Worm (Caenorhabditis elegans) whole organism, early embryonic: ENCODE measurements around the gene cpr-4.

ENCODE experiments used
- B0310.2 ChIP-seq: sonication (generic microtip); optimal IDR thresholded peaks from 2 replicates; lab custom pipeline; 2016; ENCODE audit warnings: mild to moderate bottlenecking, missing genetic modification characterization, missing compliant biosample characterization
- F13C5.2 ChIP-seq: sonication (generic microtip); optimal IDR thresholded peaks from 2 replicates; lab custom pipeline; 2017; ENCODE audit warnings: mild to moderate bottlenecking, missing genetic modification characterization, inconsistent platforms, missing compliant biosample characterization
- aly-1 ChIP-seq: sonication (generic microtip); optimal IDR thresholded peaks from 2 replicates; lab custom pipeline; 2016; ENCODE audit warnings: missing genetic modification characterization, missing compliant biosample characterization
- ama-1 ChIP-seq: fragments of 150-350 bp; optimal IDR thresholded peaks from 2 replicates; lab custom pipeline; 2014
- ceh-13 ChIP-seq: fragments of 200-800 bp; sonication (Bioruptor generic); optimal IDR thresholded peaks from 2 replicates; lab custom pipeline; 2018; ENCODE audit warnings: mild to moderate bottlenecking, missing genetic modification characterization, missing compliant biosample characterization
- ceh-36 ChIP-seq: sonication (generic microtip); optimal IDR thresholded peaks from 2 replicates; lab custom pipeline; 2016; ENCODE audit warnings: missing genetic modification characterization, inconsistent platforms, missing compliant biosample characterization
- ets-7 ChIP-seq: sonication (generic microtip); optimal IDR thresholded peaks from 2 replicates; lab custom pipeline; 2016; ENCODE audit warnings: missing genotype, missing genetic modification characterization, missing compliant biosample characterization
- flt-1 ChIP-seq: fragments of 200-800 bp; sonication (Bioruptor generic); IDR thresholded peaks from 2 replicates; pipeline ENCODE4 v1.3.6; 2022; ENCODE audit warnings: missing genetic modification characterization, missing compliant biosample characterization
- hmbx-1 ChIP-seq: sonication (generic microtip); optimal IDR thresholded peaks from 2 replicates; lab custom pipeline; 2016; ENCODE audit warnings: mild to moderate bottlenecking, missing genetic modification characterization, missing compliant biosample characterization
- hmg-4 ChIP-seq: fragments of 200-800 bp; sonication (Bioruptor generic); optimal IDR thresholded peaks from 2 replicates; lab custom pipeline; 2018; ENCODE audit warnings: mild to moderate bottlenecking, missing genetic modification characterization, missing compliant biosample characterization
- hnd-1 ChIP-seq: sonication (generic microtip); optimal IDR thresholded peaks from 2 replicates; lab custom pipeline; 2016; ENCODE audit warnings: missing genetic modification characterization, missing compliant biosample characterization
- pes-1 ChIP-seq: fragments of 200-800 bp; sonication (Bioruptor generic); IDR thresholded peaks from 2 replicates; pipeline ENCODE4 v1.3.6; 2022; ENCODE audit warnings: missing genetic modification reagents, missing genetic modification characterization, missing compliant biosample characterization
- scrt-1 ChIP-seq: fragments of 200-800 bp; sonication (Bioruptor generic); IDR thresholded peaks from 2 replicates; pipeline ENCODE4 v1.3.6; 2022; ENCODE audit warnings: missing genetic modification characterization, missing compliant biosample characterization
- sea-1 ChIP-seq: fragments of 200-800 bp; sonication (Bioruptor generic); conservative IDR thresholded peaks from 2 replicates; pipeline ENCODE4 v1.3.6; 2022; ENCODE audit warnings: missing genetic modification characterization, missing compliant biosample characterization
- tbx-11 ChIP-seq: fragments of 200-800 bp; sonication (Bioruptor generic); IDR thresholded peaks from 2 replicates; pipeline ENCODE4 v1.3.6; 2022; ENCODE audit warnings: missing genetic modification characterization, missing compliant biosample characterization
- tbx-37 ChIP-seq: fragments of 200-800 bp; sonication (Bioruptor generic); conservative IDR thresholded peaks from 2 replicates; pipeline ENCODE4 v1.3.6; 2022; ENCODE audit warnings: missing genetic modification reagents, missing genetic modification characterization, missing compliant biosample characterization
- tra-4 ChIP-seq: sonication (generic microtip); optimal IDR thresholded peaks from 2 replicates; lab custom pipeline; 2017; ENCODE audit warnings: missing genetic modification characterization, missing compliant biosample characterization

cpr-4 gene

ce11 chrV:6632925-6633324 is 18.5 kb downstream of the cpr-4 start, which contains the start of gene scd-2:
Gene scd-2 (plus strand): TSS chrV:6633225.
- no peak for TF ChIP-seq pes-1 (GFP tag; lab: Robert Waterston, UW)
- TF ChIP-seq scrt-1 (GFP tag; lab: Robert Waterston, UW): no peak
- TF ChIP-seq tbx-37 (GFP tag; lab: Robert Waterston, UW): no peak
- no peak for TF ChIP-seq hmbx-1 (tag; lab: Kevin White, UChicago)
- no peak for TF ChIP-seq ama-1 (lab: Kevin White, UChicago)
- TF ChIP-seq ets-7: no peak
- no peak for TF ChIP-seq tra-4
- TF ChIP-seq hmg-4: no peak
- no peak for TF ChIP-seq flt-1 (GFP tag; lab: Robert Waterston, UW)
- no peak for TF ChIP-seq ceh-36
- TF ChIP-seq ceh-13 (GFP tag; lab: Kevin White, UChicago): no peak
- TF ChIP-seq F13C5.2 (tag; lab: Kevin White, UChicago): no peak
- TF ChIP-seq hnd-1 (tag; lab: Kevin White, UChicago): no peak
- no peak for TF ChIP-seq B0310.2 (tag; lab: Kevin White, UChicago)
- TF ChIP-seq aly-1 (tag; lab: Kevin White, UChicago): no peak
- TF ChIP-seq sea-1: no peak
- TF ChIP-seq tbx-11 (GFP tag; lab: Robert Waterston, UW): no peak

ce11 chrV:6645810-6646209 is 31.3 kb downstream of the cpr-4 start:
- TF ChIP-seq ama-1 (lab: Kevin White, UChicago): no peak
- TF ChIP-seq hnd-1 (tag; lab: Kevin White, UChicago): no peak
- no peak for TF ChIP-seq flt-1 (GFP tag; lab: Robert Waterston, UW)
- TF ChIP-seq aly-1 (tag; lab: Kevin White, UChicago): no peak
- no peak for TF ChIP-seq sea-1
- TF ChIP-seq scrt-1 (GFP tag; lab: Robert Waterston, UW): no peak
- no peak for TF ChIP-seq ceh-13 (GFP tag; lab: Kevin White, UChicago)
- TF ChIP-seq hmg-4: no peak
- TF ChIP-seq F13C5.2 (tag; lab: Kevin White, UChicago): no peak

- TF ChIP-seq tra-4 (no peak), ama-1 (lab: Kevin White, UChicago) (no peak), ceh-36 (no peak), flt-1 (GFP tag; lab: Robert Waterston, UW) (no peak), tbx-37 (GFP tag; lab: Robert Waterston, UW) (no peak), hmg-4 (no peak), B0310.2 (tag; lab: Kevin White, UChicago) (no peak), pes-1 (GFP tag; lab: Robert Waterston, UW) (no peak), F13C5.2 (tag; lab: Kevin White, UChicago) (no peak)
Observed at ce11 chrV:6649317-6649716, 34.8 kb downstream of the cpr-4 start, which contains the start of gene T10H9.1. Gene T10H9.1 (plus strand): TSS chrV:6649617.

- no peak for TF ChIP-seq flt-1 (GFP tag; lab: Robert Waterston, UW)
- no peak for TF ChIP-seq pes-1 (GFP tag; lab: Robert Waterston, UW)
- TF ChIP-seq scrt-1 (GFP tag; lab: Robert Waterston, UW): no peak
- no peak for TF ChIP-seq F13C5.2 (tag; lab: Kevin White, UChicago)
- TF ChIP-seq hnd-1 (tag; lab: Kevin White, UChicago): no peak
- no peak for TF ChIP-seq tbx-11 (GFP tag; lab: Robert Waterston, UW)
- TF ChIP-seq ceh-13 (GFP tag; lab: Kevin White, UChicago): no peak
- no peak for TF ChIP-seq ets-7
- TF ChIP-seq B0310.2 (tag; lab: Kevin White, UChicago): no peak
- TF ChIP-seq tbx-37 (GFP tag; lab: Robert Waterston, UW): no peak
- TF ChIP-seq hmbx-1 (tag; lab: Kevin White, UChicago): no peak
- TF ChIP-seq hmg-4: no peak
- TF ChIP-seq ama-1 (lab: Kevin White, UChicago): no peak
- TF ChIP-seq tra-4: no peak
- TF ChIP-seq ceh-36: no peak
Observed at ce11 chrV:6650508-6650907, 36.0 kb downstream of the cpr-4 start.

- TF ChIP-seq sea-1 (no peak), scrt-1 (GFP tag; lab: Robert Waterston, UW) (no peak), ceh-13 (GFP tag; lab: Kevin White, UChicago) (no peak), tbx-37 (GFP tag; lab: Robert Waterston, UW) (no peak), hmg-4 (no peak), pes-1 (GFP tag; lab: Robert Waterston, UW) (no peak), aly-1 (tag; lab: Kevin White, UChicago) (no peak), flt-1 (GFP tag; lab: Robert Waterston, UW) (no peak), tbx-11 (GFP tag; lab: Robert Waterston, UW) (no peak), B0310.2 (tag; lab: Kevin White, UChicago) (no peak), F13C5.2 (tag; lab: Kevin White, UChicago) (no peak), ets-7 (no peak), tra-4 (no peak), hmbx-1 (tag; lab: Kevin White, UChicago) (no peak), ceh-36 (no peak), ama-1 (lab: Kevin White, UChicago) (no peak), hnd-1 (tag; lab: Kevin White, UChicago) (no peak)
Observed at ce11 chrV:6652051-6652450, 37.6 kb downstream of the cpr-4 start, which contains the start of gene T10H9.8. Gene T10H9.8 (plus strand): TSS chrV:6652351.

ce11 chrV:6655174-6655573 is 40.7 kb downstream of the cpr-4 start, which contains the start of gene syx-18:
Gene syx-18 (minus strand): TSS chrV:6655449.
- TF ChIP-seq pes-1 (GFP tag; lab: Robert Waterston, UW) (no peak), hmbx-1 (tag; lab: Kevin White, UChicago) (no peak), ets-7 (no peak), hnd-1 (tag; lab: Kevin White, UChicago) (no peak), aly-1 (tag; lab: Kevin White, UChicago) (no peak), tbx-37 (GFP tag; lab: Robert Waterston, UW) (no peak), F13C5.2 (tag; lab: Kevin White, UChicago) (no peak), flt-1 (GFP tag; lab: Robert Waterston, UW) (no peak), ama-1 (lab: Kevin White, UChicago) (no peak), ceh-36 (no peak), tbx-11 (GFP tag; lab: Robert Waterston, UW) (no peak), hmg-4 (no peak), tra-4 (no peak), scrt-1 (GFP tag; lab: Robert Waterston, UW) (no peak), B0310.2 (tag; lab: Kevin White, UChicago) (no peak), sea-1 (no peak), ceh-13 (GFP tag; lab: Kevin White, UChicago) (no peak)
